Worm (Caenorhabditis elegans) whole organism, midembryonic: ENCODE measurements around the gene F42G2.7.

Source experiments
- T22C8.4 ChIP-seq: fragments of 200-800 bp; sonication (Bioruptor generic); IDR thresholded peaks from 2 replicates; pipeline ENCODE4 v1.3.6; 2022; ENCODE audit warnings: missing genetic modification characterization, missing compliant biosample characterization
- med-1 ChIP-seq: sonication (generic microtip); optimal IDR thresholded peaks from 2 replicates; lab custom pipeline; 2017; ENCODE audit warnings: missing genetic modification characterization, mild to moderate bottlenecking, missing compliant biosample characterization, antibody characterized with exemption, missing genetic modification reagents; ENCODE audit not compliant: insufficient read depth
- ref-1 ChIP-seq: fragments of 200-800 bp; sonication (Bioruptor generic); conservative IDR thresholded peaks from 2 replicates; pipeline ENCODE4 v1.3.6; 2022; ENCODE audit warnings: missing genetic modification reagents, missing genetic modification characterization, missing compliant biosample characterization
- tab-1 ChIP-seq: fragments of 200-800 bp; sonication (Bioruptor generic); IDR thresholded peaks from 2 replicates; pipeline ENCODE4 v1.3.6; 2022; ENCODE audit warnings: missing genetic modification characterization, missing compliant biosample characterization
- ztf-23 ChIP-seq: fragments of 200-800 bp; sonication (Bioruptor generic); IDR thresholded peaks from 2 replicates; pipeline ENCODE4 v1.3.6; 2022; ENCODE audit warnings: missing genetic modification reagents, missing genetic modification characterization, missing compliant biosample characterization
- ztf-29 ChIP-seq: fragments of 200-800 bp; sonication (Bioruptor generic); IDR thresholded peaks from 2 replicates; pipeline ENCODE4 v1.3.6; 2022; ENCODE audit warnings: missing genetic modification reagents, missing genetic modification characterization, missing compliant biosample characterization

- TF ChIP-seq ztf-23 (GFP tag; lab: Robert Waterston, UW): no peak
- no peak for TF ChIP-seq tab-1 (GFP tag; lab: Robert Waterston, UW)
- no peak for TF ChIP-seq ref-1 (GFP tag; lab: Robert Waterston, UW)
- TF ChIP-seq T22C8.4 (GFP tag; lab: Robert Waterston, UW): no peak
- no peak for TF ChIP-seq ztf-29 (GFP tag; lab: Robert Waterston, UW)
- TF ChIP-seq med-1 (GFP tag; lab: Kevin White, UChicago): no peak
These were observed 39.4 kb upstream of the F42G2.7 start for ce11 chrII:2378465-2379009.
